Worm (Caenorhabditis elegans) whole organism, L4 larva: ENCODE data around the gene F55D1.1.

Experiments used
- daf-19 ChIP-seq: fragments of 200-800 bp; sonication (Bioruptor generic); conservative IDR thresholded peaks from 2 replicates; pipeline ENCODE4 v1.3.6; 2022; ENCODE audit warnings: missing genetic modification characterization, missing compliant biosample characterization
- fkh-10 ChIP-seq: fragments of 150-350 bp; optimal IDR thresholded peaks from 2 replicates; lab custom pipeline; 2014; ENCODE audit warnings: missing biosample characterization, missing genetic modification reagents, missing genetic modification characterization
- lir-3 ChIP-seq: sonication (generic microtip); optimal IDR thresholded peaks from 2 replicates; lab custom pipeline; 2016; ENCODE audit warnings: mild to moderate bottlenecking, missing genetic modification characterization, missing compliant biosample characterization

DNA sequence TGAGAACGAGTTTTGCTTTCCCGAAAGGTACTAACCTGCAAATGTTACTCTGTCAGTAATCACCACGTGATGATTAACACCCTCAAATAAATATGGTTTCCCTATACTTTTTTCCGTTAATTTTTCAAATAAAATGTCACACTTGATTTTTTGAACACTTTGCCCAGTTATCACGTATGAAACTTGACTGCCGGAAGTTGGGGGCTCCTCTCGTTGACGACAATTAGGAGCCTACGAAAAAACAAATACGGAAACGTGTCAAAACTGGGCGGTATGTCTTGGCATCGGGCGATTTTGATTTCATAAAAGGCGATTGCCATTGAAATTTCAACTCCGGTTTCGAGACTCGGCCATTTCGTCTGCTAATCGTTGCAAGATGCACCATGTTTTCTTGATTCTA lies 41.7 kb upstream of the F55D1.1 start, which contains the start of gene C25F6.8:
- no peak for TF ChIP-seq lir-3 (tag; lab: Kevin White, UChicago)
- TF ChIP-seq daf-19 (GFP tag; lab: Robert Waterston, UW) = no peak
- TF ChIP-seq fkh-10 (GFP tag; lab: Kevin White, UChicago) = no peak
